Fruit fly (Drosophila melanogaster) Kc167 (cell line): ENCODE results near the gene amn.
"Not testable (repeated sequence)": the region's sequence is repeated elsewhere in the genome, so short reads cannot be mapped to it uniquely, and the experiment has no call there.

Experiments
- Myc ChIP-seq: fragments of >200 bp; optimal IDR thresholded peaks from 2 replicates; lab custom pipeline; 2017; ENCODE audit warnings: missing external identifiers
- Sin3A ChIP-seq: fragments of >200 bp; optimal IDR thresholded peaks from 2 replicates; lab custom pipeline; 2018; ENCODE audit warnings: missing external identifiers
- h ChIP-seq: fragments of >200 bp; optimal IDR thresholded peaks from 3 replicates; lab custom pipeline; 2018; ENCODE audit warnings: missing external identifiers
- insv ChIP-seq: fragments of >200 bp; optimal IDR thresholded peaks from 3 replicates; lab custom pipeline; 2018; ENCODE audit warnings: missing external identifiers
- psq ChIP-seq: fragments of >200 bp; optimal IDR thresholded peaks from 2 replicates; lab custom pipeline; 2017; ENCODE audit warnings: missing external identifiers
- ttk ChIP-seq: sonication (Bioruptor generic); optimal IDR thresholded peaks from 2 replicates; lab custom pipeline; 2017; ENCODE audit warnings: missing external identifiers

amn gene

dm6 chrX:19890010-19890665, at the start of gene amn:
Gene amn, minus strand, starts transcription at chrX:19890060.
- TF ChIP-seq Myc (lab: Kevin White, UChicago) (no peak), ttk (lab: Kevin White, UChicago) (no peak), insv (no peak), h (no peak), Sin3A (lab: Kevin White, UChicago) (no peak), psq (lab: Kevin White, UChicago) (no peak)

- not testable (repeated sequence) for TF ChIP-seq Myc (lab: Kevin White, UChicago); insv; psq (lab: Kevin White, UChicago)
Measured at dm6 chrX:19938894-19939293, 49.0 kb upstream of the amn start, which contains the start of gene CG45491. Gene CG45491, minus strand, starts transcription at chrX:19938994.

dm6 chrX:19934194-19934593, 44.3 kb upstream of the amn start, which contains the start of gene CG45490:
Gene CG45490, minus strand, starts transcription at chrX:19934294.
- not testable (repeated sequence) for TF ChIP-seq Myc (lab: Kevin White, UChicago); insv; Sin3A (lab: Kevin White, UChicago)

- TF ChIP-seq Sin3A (lab: Kevin White, UChicago); ttk (lab: Kevin White, UChicago); h: not testable (repeated sequence)
Measured at dm6 chrX:19929078-19929477, 39.2 kb upstream of the amn start, which contains the start of gene CG45489. Gene CG45489, minus strand, starts transcription at chrX:19929178.

dm6 chrX:19920335-19920734, 30.5 kb upstream of the amn start, which contains the start of gene CG45488:
Gene CG45488, minus strand, starts transcription at chrX:19920435.
- TF ChIP-seq ttk (lab: Kevin White, UChicago); insv; Myc (lab: Kevin White, UChicago): not testable (repeated sequence)

- not testable (repeated sequence) for TF ChIP-seq Sin3A, ttk, Myc (lab: Kevin White, UChicago)
Measured at dm6 chrX:19915181-19915580, 25.3 kb upstream of the amn start, which contains the start of gene CG45487. Gene CG45487, minus strand, starts transcription at chrX:19915281.

dm6 chrX:19910017-19910416, 20.2 kb upstream of the amn start, which contains the start of gene CG45486:
Gene CG45486, minus strand, starts transcription at chrX:19910117.
- not testable (repeated sequence) for TF ChIP-seq psq (lab: Kevin White, UChicago); h; ttk (lab: Kevin White, UChicago)

dm6 chrX:19899978-19900377, 10.1 kb upstream of the amn start:
- TF ChIP-seq insv (no peak), psq (lab: Kevin White, UChicago) (no peak), Myc (lab: Kevin White, UChicago) (no peak)

dm6 chrX:19897991-19898473, 8.2 kb upstream of the amn start:
- TF ChIP-seq Myc (lab: Kevin White, UChicago): no peak
- TF ChIP-seq Sin3A (lab: Kevin White, UChicago): no peak
- no peak for TF ChIP-seq h
- TF ChIP-seq ttk (lab: Kevin White, UChicago): no peak
- no peak for TF ChIP-seq psq (lab: Kevin White, UChicago)
- no peak for TF ChIP-seq insv

dm6 chrX:19897328-19897990, 7.6 kb upstream of the amn start:
- TF ChIP-seq psq (lab: Kevin White, UChicago) (no peak), Myc (lab: Kevin White, UChicago) (no peak), Sin3A (lab: Kevin White, UChicago) (no peak), insv (no peak), ttk (lab: Kevin White, UChicago) (no peak), h (no peak)

dm6 chrX:19892070-19892469, 2.2 kb upstream of the amn start:
- TF ChIP-seq Myc (lab: Kevin White, UChicago) (no peak), h (no peak), psq (lab: Kevin White, UChicago) (no peak), ttk (lab: Kevin White, UChicago) (no peak), insv (no peak), Sin3A (lab: Kevin White, UChicago) (no peak)

dm6 chrX:19889128-19889756, 618 bp downstream of the amn start:
- TF ChIP-seq Myc (lab: Kevin White, UChicago) (no peak), h (no peak)
